Fruit fly (Drosophila melanogaster): ENCODE data around the gene Got2.

The Got2 gene

dm6 chr2L:2031522-2031921 lies 44.0 kb upstream of the Got2 start (continued):
- TF ChIP-seq hth (optimal IDR thresholded peaks at IDR 0.05) (no peak), CG17359 (tag; optimal IDR thresholded peaks at IDR 0.05) (no peak), CG3281 (GFP tag; optimal IDR thresholded peaks at IDR 0.05) (no peak), inv (GFP tag; IDR thresholded peaks at IDR 0.05; ENCODE audit: partially characterized antibody) (peak; percentile 36; the same call in 1 of the 2 replicates), Lpt (GFP tag; optimal IDR thresholded peaks at IDR 0.05) (no peak), TFAM (GFP tag; optimal IDR thresholded peaks at IDR 0.05) (no peak), CG12942 (GFP tag; optimal IDR thresholded peaks at IDR 0.05) (no peak), CG3065 (GFP tag; optimal IDR thresholded peaks at IDR 0.05) (no peak), sc (optimal IDR thresholded peaks at IDR 0.05) (no peak), sc (GFP tag; optimal IDR thresholded peaks at IDR 0.05) (no peak), CG11560 (tag; IDR thresholded peaks at IDR 0.05) (no peak), dmrt99B (tag; optimal IDR thresholded peaks at IDR 0.05) (no peak), CG34422 (GFP tag; IDR thresholded peaks at IDR 0.05) (no peak), wek (GFP tag; optimal IDR thresholded peaks at IDR 0.05) (no peak), CG34224 (GFP tag; IDR thresholded peaks at IDR 0.05; ENCODE audit: partially characterized antibody) (peak; percentile 39; the same call in 2 of the 3 replicates), usp (GFP tag; optimal IDR thresholded peaks at IDR 0.05) (no peak), ase (GFP tag; IDR thresholded peaks at IDR 0.05) (no peak), CG7963 (GFP tag; IDR thresholded peaks at IDR 0.05; ENCODE audit: partially characterized antibody) (peak; percentile 64; the same call in 2 of the 3 replicates), CG1529 (GFP tag; optimal IDR thresholded peaks at IDR 0.05) (no peak), mld (GFP tag; IDR thresholded peaks at IDR 0.05; ENCODE audit: partially characterized antibody) (peak; percentile 87), NC2β (GFP tag; optimal IDR thresholded peaks at IDR 0.05) (no peak), cg (GFP tag; optimal IDR thresholded peaks at IDR 0.05) (peak; percentile 26), da (GFP tag; optimal IDR thresholded peaks at IDR 0.05) (no peak), vnd (GFP tag; IDR thresholded peaks at IDR 0.05; ENCODE audit: partially characterized antibody) (peak; percentile 49; the same call in 2 of the 3 replicates), CG9437 (GFP tag; optimal IDR thresholded peaks at IDR 0.05) (no peak), CG17612 (GFP tag; IDR thresholded peaks at IDR 0.05) (no peak), bsh (GFP tag; optimal IDR thresholded peaks at IDR 0.05) (no peak), CG4820 (GFP tag; optimal IDR thresholded peaks at IDR 0.05) (no peak), Bgb (GFP tag; IDR thresholded peaks at IDR 0.05; ENCODE audit: partially characterized antibody) (peak; percentile 68), Hr39 (optimal IDR thresholded peaks at IDR 0.05) (no peak), Atf3 (GFP tag; optimal IDR thresholded peaks at IDR 0.05) (no peak), Dbx (GFP tag; IDR thresholded peaks at IDR 0.05) (no peak), CG9797 (GFP tag; optimal IDR thresholded peaks at IDR 0.05) (no peak), CG31388 (GFP tag; optimal IDR thresholded peaks at IDR 0.05) (no peak), CG17802 (tag; optimal IDR thresholded peaks at IDR 0.05) (no peak), wor (GFP tag; IDR thresholded peaks at IDR 0.05) (no peak), croc (GFP tag; conservative IDR thresholded peaks at IDR 0.05) (no peak), dpn (GFP tag; optimal IDR thresholded peaks at IDR 0.05) (no peak), bbx (GFP tag; IDR thresholded peaks at IDR 0.05; ENCODE audit: partially characterized antibody) (peak; percentile 71; the same call in 1 of the 2 replicates), BtbVII (GFP tag; optimal IDR thresholded peaks at IDR 0.05) (no peak), ato (GFP tag; IDR thresholded peaks at IDR 0.05; ENCODE audit: partially characterized antibody) (peak; percentile 77), corto (GFP tag; optimal IDR thresholded peaks at IDR 0.05) (no peak), CG3163 (GFP tag; optimal IDR thresholded peaks at IDR 0.05) (no peak), CG7786 (GFP tag; optimal IDR thresholded peaks at IDR 0.05) (no peak), CG5180 (GFP tag; optimal IDR thresholded peaks at IDR 0.05) (peak; percentile 13), toy (GFP tag; IDR thresholded peaks at IDR 0.05) (no peak)

All from whole organism, embryonic.